Worm (Caenorhabditis elegans) whole organism, L4 larva: ENCODE data around the gene ZK863.1.

Source experiments
- F10B5.3 ChIP-seq: sonication (generic microtip); optimal IDR thresholded peaks from 2 replicates; lab custom pipeline; 2016; ENCODE audit warnings: mild to moderate bottlenecking, missing genetic modification characterization, missing compliant biosample characterization
- Y48G9A.11 ChIP-seq: fragments of 200-800 bp; sonication (Bioruptor generic); IDR thresholded peaks from 2 replicates; pipeline ENCODE4 v1.3.6; 2022; ENCODE audit warnings: missing genetic modification reagents, missing genetic modification characterization, missing compliant biosample characterization
- Y5F2A.4 ChIP-seq: fragments of 200-800 bp; sonication (Bioruptor generic); optimal IDR thresholded peaks from 2 replicates; lab custom pipeline; 2018; ENCODE audit warnings: mild to moderate bottlenecking, missing genetic modification characterization, missing compliant biosample characterization
- ZK546.5 ChIP-seq, 2 experiments: sonication (generic microtip); optimal IDR thresholded peaks; 2 replicates each; lab custom pipeline; 2017; ENCODE audit warnings: missing biosample characterization in 2 of 2, missing genetic modification characterization in 2 of 2
- aly-2 ChIP-seq: sonication (generic microtip); optimal IDR thresholded peaks from 2 replicates; lab custom pipeline; 2018; ENCODE audit warnings: missing biosample characterization, missing genetic modification characterization
- ama-1 ChIP-seq: fragments of 150-350 bp; optimal IDR thresholded peaks from 2 replicates; lab custom pipeline; 2014; ENCODE audit warnings: inconsistent platforms, mixed read lengths
- attf-4 ChIP-seq: sonication (generic microtip); optimal IDR thresholded peaks from 3 replicates; lab custom pipeline; 2017; ENCODE audit warnings: missing biosample characterization, missing genetic modification characterization
- ceh-32 ChIP-seq: sonication (generic microtip); optimal IDR thresholded peaks from 2 replicates; lab custom pipeline; 2016; ENCODE audit warnings: mild to moderate bottlenecking, missing genetic modification characterization, missing compliant biosample characterization; ENCODE audit not compliant: poor library complexity
- daf-16 ChIP-seq, 3 experiments: sonication (generic microtip); optimal IDR thresholded peaks; 2 replicates each; lab custom pipeline; 2016 to 2017; ENCODE audit warnings: missing genetic modification characterization in 3 of 3, missing genetic modification reagents in 3 of 3, mild to moderate bottlenecking in 2 of 3, missing compliant biosample characterization in 2 of 3, missing biosample characterization in 1 of 3, moderate library complexity in 1 of 3
- dpl-1 ChIP-seq: fragments of 150-350 bp; optimal IDR thresholded peaks from 2 replicates; lab custom pipeline; 2014; ENCODE audit warnings: missing biosample characterization, missing genetic modification reagents, missing genetic modification characterization
- egl-27 ChIP-seq: sonication (generic microtip); optimal IDR thresholded peaks from 3 replicates; lab custom pipeline; 2017; ENCODE audit warnings: missing biosample characterization, missing genetic modification reagents, missing genetic modification characterization
- fkh-10 ChIP-seq: fragments of 150-350 bp; optimal IDR thresholded peaks from 2 replicates; lab custom pipeline; 2014; ENCODE audit warnings: missing biosample characterization, missing genetic modification reagents, missing genetic modification characterization
- gei-8 ChIP-seq: fragments of 200-800 bp; sonication (Bioruptor generic); optimal IDR thresholded peaks from 2 replicates; lab custom pipeline; 2018; ENCODE audit warnings: mild to moderate bottlenecking, missing genetic modification characterization, missing compliant biosample characterization
- hif-1 ChIP-seq, 2 experiments: sonication (generic microtip); optimal IDR thresholded peaks; 2 replicates each; lab custom pipeline; 2016 to 2017; ENCODE audit warnings: missing compliant biosample characterization in 2 of 2, missing genetic modification characterization in 2 of 2, missing genetic modification reagents in 2 of 2, missing genotype in 2 of 2, mild to moderate bottlenecking in 1 of 2
- hlh-11 ChIP-seq: fragments of 200-800 bp; sonication (Bioruptor generic); optimal IDR thresholded peaks from 2 replicates; lab custom pipeline; 2018; ENCODE audit warnings: mild to moderate bottlenecking, missing genetic modification characterization, missing compliant biosample characterization
- hlh-30 ChIP-seq: sonication (generic microtip); optimal IDR thresholded peaks from 2 replicates; lab custom pipeline; 2017; ENCODE audit warnings: antibody characterized with exemption, mild to moderate bottlenecking, missing genetic modification characterization, missing compliant biosample characterization; ENCODE audit not compliant: insufficient read depth
- lim-7 ChIP-seq: fragments of 200-800 bp; sonication (Bioruptor generic); IDR thresholded peaks from 2 replicates; pipeline ENCODE4 v1.3.6; 2022; ENCODE audit warnings: missing genetic modification characterization, missing compliant biosample characterization
- lin-1 ChIP-seq: fragments of 200-800 bp; sonication (Bioruptor generic); IDR thresholded peaks from 2 replicates; pipeline ENCODE4 v1.3.6; 2022; ENCODE audit warnings: missing genetic modification reagents, missing genetic modification characterization, missing compliant biosample characterization
- madf-5 ChIP-seq, 2 experiments: fragments of 200-800 bp; sonication (Bioruptor generic); IDR thresholded peaks; 2 replicates each; pipeline ENCODE4 v1.3.6; 2022; ENCODE audit warnings: missing compliant biosample characterization in 2 of 2, missing genetic modification characterization in 2 of 2
- mep-1 ChIP-seq: fragments of 150-350 bp; sonication (generic microtip); optimal IDR thresholded peaks from 3 replicates; lab custom pipeline; 2014; ENCODE audit warnings: missing biosample characterization, missing genetic modification characterization
- mes-2 ChIP-seq: sonication (generic microtip); optimal IDR thresholded peaks from 2 replicates; lab custom pipeline; 2016; ENCODE audit warnings: missing genotype, mild to moderate bottlenecking, missing genetic modification characterization, missing compliant biosample characterization; ENCODE audit not compliant: poor library complexity, severe bottlenecking
- mxl-3 ChIP-seq: fragments of 200-800 bp; sonication (Bioruptor generic); optimal IDR thresholded peaks from 2 replicates; lab custom pipeline; 2018; ENCODE audit warnings: mild to moderate bottlenecking, missing genetic modification characterization, missing compliant biosample characterization
- nhr-102 ChIP-seq: sonication (generic microtip); optimal IDR thresholded peaks from 2 replicates; lab custom pipeline; 2016; ENCODE audit warnings: mild to moderate bottlenecking, missing genetic modification characterization, moderate library complexity, missing compliant biosample characterization
- nhr-111 ChIP-seq: fragments of 200-800 bp; sonication (Bioruptor generic); optimal IDR thresholded peaks from 2 replicates; lab custom pipeline; 2018; ENCODE audit warnings: mild to moderate bottlenecking, missing genetic modification characterization, missing compliant biosample characterization
- nhr-28 ChIP-seq: fragments of 150-350 bp; optimal IDR thresholded peaks from 2 replicates; lab custom pipeline; 2014; ENCODE audit warnings: missing biosample characterization, missing genetic modification characterization
- nhr-41 ChIP-seq: fragments of 200-800 bp; sonication (Bioruptor generic); IDR thresholded peaks from 2 replicates; pipeline ENCODE4 v1.3.6; 2022; ENCODE audit warnings: missing genetic modification reagents, missing genetic modification characterization, missing compliant biosample characterization
- nhr-77 ChIP-seq: fragments of 150-350 bp; optimal IDR thresholded peaks from 2 replicates; lab custom pipeline; 2014; ENCODE audit warnings: missing biosample characterization, missing genetic modification characterization
- pha-4 ChIP-seq, 2 experiments: fragments of 150-350 bp in 1 of 2; fragments of 200-800 bp in 1 of 2; sonication (Bioruptor generic) in 1 of 2; IDR thresholded peaks in 1 of 2; optimal IDR thresholded peaks in 1 of 2; 2 replicates each; pipeline versions ENCODE4 v1.3.6 to Lab custom; 2014 to 2022; ENCODE audit warnings: missing genetic modification characterization in 2 of 2, missing genetic modification reagents in 2 of 2, missing biosample characterization in 1 of 2, missing compliant biosample characterization in 1 of 2
- pqm-1 ChIP-seq: sonication (generic microtip); optimal IDR thresholded peaks from 2 replicates; lab custom pipeline; 2017; ENCODE audit warnings: missing biosample characterization, missing genetic modification characterization
- set-16 ChIP-seq: fragments of 200-800 bp; sonication (Bioruptor generic); IDR thresholded peaks from 2 replicates; pipeline ENCODE4 v1.3.6; 2022; ENCODE audit warnings: missing genetic modification reagents, missing genetic modification characterization, missing compliant biosample characterization
- skn-1 ChIP-seq: fragments of 150-350 bp; optimal IDR thresholded peaks from 2 replicates; lab custom pipeline; 2014; ENCODE audit warnings: missing biosample characterization, missing genetic modification characterization
- snpc-1.2 ChIP-seq: fragments of 200-800 bp; sonication (Bioruptor generic); IDR thresholded peaks from 2 replicates; pipeline ENCODE4 v1.3.6; 2022; ENCODE audit warnings: missing genetic modification reagents, missing genetic modification characterization, missing compliant biosample characterization
- spr-1 ChIP-seq: sonication (generic microtip); optimal IDR thresholded peaks from 2 replicates; lab custom pipeline; 2016; ENCODE audit warnings: mild to moderate bottlenecking, missing genetic modification characterization, missing compliant biosample characterization
- tra-1 ChIP-seq: fragments of 200-800 bp; sonication (Bioruptor generic); IDR thresholded peaks from 2 replicates; pipeline ENCODE4 v1.3.6; 2022; ENCODE audit warnings: missing genetic modification reagents, missing genetic modification characterization, missing compliant biosample characterization
- unc-62 ChIP-seq, 3 experiments: fragments of 150-350 bp in 1 of 3; sonication (generic microtip); optimal IDR thresholded peaks in 2 of 3; peaks in 1 of 3; 1 replicate in 1 of 3; 2 replicates in 2 of 3; lab custom pipeline; 2014 to 2017; ENCODE audit warnings: missing biosample characterization in 3 of 3, missing genetic modification characterization in 3 of 3, missing genetic modification reagents in 3 of 3, missing genotype in 1 of 3
- zag-1 ChIP-seq: fragments of 150-350 bp; optimal IDR thresholded peaks from 2 replicates; lab custom pipeline; 2014; ENCODE audit warnings: missing biosample characterization, missing genetic modification characterization
- zfp-2 ChIP-seq: sonication (generic microtip); optimal IDR thresholded peaks from 2 replicates; lab custom pipeline; 2016; ENCODE audit warnings: mild to moderate bottlenecking, missing genetic modification characterization, missing compliant biosample characterization
- ztf-11 ChIP-seq: fragments of 150-350 bp; optimal IDR thresholded peaks from 2 replicates; lab custom pipeline; 2014; ENCODE audit warnings: missing biosample characterization, missing genetic modification characterization

ZK863.1 gene

DNA sequence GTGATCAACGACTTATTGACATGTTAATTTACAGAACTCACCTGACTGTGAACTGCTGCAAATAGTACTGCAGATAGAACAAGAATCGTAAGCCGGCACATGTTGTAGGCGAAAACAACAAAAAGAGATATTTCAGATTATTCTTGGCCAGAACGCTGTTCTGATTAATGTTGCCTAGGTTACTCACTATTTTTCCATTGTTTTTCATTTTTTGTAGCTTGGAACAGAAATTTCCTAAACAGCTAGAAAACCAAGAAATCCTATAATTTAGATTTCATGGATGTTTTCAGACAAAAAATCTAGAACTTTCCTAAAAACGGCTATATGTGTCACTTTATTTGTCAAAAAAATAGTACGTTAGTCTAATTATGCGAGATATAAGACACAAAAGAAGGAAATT, 15.5 kb downstream of the ZK863.1 start, which contains the start of gene C27A7.9:
Gene C27A7.9 (minus strand): TSS at position 101 of the 400 bp plus-strand sequence.
- TF ChIP-seq hlh-11 (tag; lab: Kevin White, UChicago) (no peak), unc-62 (GFP tag; optimal IDR thresholded peaks at IDR 0.05 in 1 of 2; lab: Kevin White, UChicago) (peak in 1 of 2 experiments; percentile 27), unc-62 (tag; optimal IDR thresholded peaks at IDR 0.05; lab: Kevin White, UChicago) (no peak)

- TF ChIP-seq unc-62 (GFP tag; optimal IDR thresholded peaks at IDR 0.05 in 1 of 2; lab: Kevin White, UChicago) (peak in 1 of 2 experiments; percentile 91), unc-62 (tag; optimal IDR thresholded peaks at IDR 0.05; lab: Kevin White, UChicago) (no peak), egl-27 (tag; lab: Kevin White, UChicago) (no peak), ztf-11 (no peak), zag-1 (tag; lab: Kevin White, UChicago) (no peak), pha-4 (GFP tag; IDR thresholded peaks at IDR 0.05; lab: Robert Waterston, UW) (no peak), pha-4 (tag; optimal IDR thresholded peaks at IDR 0.05; lab: Kevin White, UChicago) (no peak)
These were observed 16.2 kb downstream of the ZK863.1 start for ce11 chrV:12153784-12154183.

DNA sequence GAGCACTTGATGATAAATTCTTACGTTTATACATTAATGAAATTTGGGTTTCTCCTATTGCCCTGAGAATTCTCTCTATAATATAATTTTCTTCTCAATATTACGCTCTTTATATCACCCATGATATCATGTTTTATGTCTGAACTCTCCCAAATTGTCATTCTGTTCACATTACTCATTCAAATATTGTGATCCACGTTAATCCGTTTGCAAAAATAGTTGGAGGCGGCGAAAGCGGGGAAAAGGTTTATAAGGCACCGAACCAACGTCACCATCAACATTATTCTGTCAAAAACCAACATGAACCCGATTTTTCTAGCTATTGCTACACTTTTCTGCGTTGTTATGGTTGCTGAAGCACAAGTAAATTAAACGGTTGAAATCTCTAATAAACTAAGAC, 17.2 kb downstream of the ZK863.1 start, which contains the start of gene C27A7.8:
Gene C27A7.8 (plus strand): TSS at position 301 of the 400 bp plus-strand sequence.
- TF ChIP-seq spr-1 (tag; lab: Kevin White, UChicago) (no peak), fkh-10 (GFP tag; lab: Kevin White, UChicago) (no peak), mxl-3 (GFP tag; lab: Kevin White, UChicago) (no peak), unc-62 (GFP tag; optimal IDR thresholded peaks at IDR 0.05 in 1 of 2; lab: Kevin White, UChicago) (no peak), unc-62 (tag; optimal IDR thresholded peaks at IDR 0.05; lab: Kevin White, UChicago) (no peak), madf-5 (GFP tag; IDR thresholded peaks at IDR 0.05; lab: Robert Waterston, UW) (no peak), lim-7 (GFP tag; lab: Robert Waterston, UW) (no peak), ztf-11 (no peak), attf-4 (no peak), nhr-28 (no peak), F10B5.3 (tag; lab: Kevin White, UChicago) (no peak), nhr-111 (GFP tag; lab: Kevin White, UChicago) (no peak), gei-8 (GFP tag; lab: Kevin White, UChicago) (no peak), nhr-77 (tag; lab: Kevin White, UChicago) (no peak), pqm-1 (tag; lab: Kevin White, UChicago) (no peak), aly-2 (tag; lab: Kevin White, UChicago) (no peak), skn-1 (tag; lab: Kevin White, UChicago) (no peak), set-16 (GFP tag; lab: Robert Waterston, UW) (no peak), dpl-1 (GFP tag; lab: Kevin White, UChicago) (no peak), ZK546.5 (tag; optimal IDR thresholded peaks at IDR 0.05; lab: Kevin White, UChicago) (no peak), nhr-102 (tag; lab: Kevin White, UChicago) (no peak)

- TF ChIP-seq nhr-77 (tag; lab: Kevin White, UChicago) = no peak
- no peak for TF ChIP-seq Y48G9A.11 (GFP tag; lab: Robert Waterston, UW)
- TF ChIP-seq Y5F2A.4 (GFP tag; lab: Kevin White, UChicago) = no peak
- TF ChIP-seq zfp-2 (tag; lab: Kevin White, UChicago) = no peak
- no peak for TF ChIP-seq mes-2
- no peak for TF ChIP-seq lim-7 (GFP tag; lab: Robert Waterston, UW)
- TF ChIP-seq, all 104 proteins: peak for 0
These were observed 19.4 kb downstream of the ZK863.1 start, which contains the start of gene che-11 for ce11 chrV:12150607-12151006. Gene che-11, minus strand, starts transcription at chrV:12150707.

ce11 chrV:12140625-12141024, 29.4 kb downstream of the ZK863.1 start, which contains the start of gene C27A7.3:
Gene C27A7.3, plus strand, starts transcription at chrV:12140925.
- TF ChIP-seq hif-1 (tag; optimal IDR thresholded peaks at IDR 0.05; lab: Kevin White, UChicago) (no peak), Y5F2A.4 (GFP tag; lab: Kevin White, UChicago) (no peak), lin-1 (GFP tag; lab: Robert Waterston, UW) (no peak), nhr-77 (tag; lab: Kevin White, UChicago) (no peak), tra-1 (GFP tag; lab: Robert Waterston, UW) (no peak), snpc-1.2 (GFP tag; lab: Robert Waterston, UW) (no peak), hlh-30 (no peak), dpl-1 (GFP tag; lab: Kevin White, UChicago) (no peak), mep-1 (tag; lab: Kevin White, UChicago) (no peak), nhr-41 (GFP tag; lab: Robert Waterston, UW) (no peak), daf-16 (GFP tag; optimal IDR thresholded peaks at IDR 0.05; lab: Kevin White, UChicago) (no peak), daf-16 (tag; optimal IDR thresholded peaks at IDR 0.05; lab: Kevin White, UChicago) (no peak), ceh-32 (no peak), ama-1 (no peak)
